Worm (Caenorhabditis elegans) whole organism, L2 larva: ENCODE results near the gene aaim-1.

Source experiments
- alr-1 ChIP-seq: fragments of 150-350 bp; optimal IDR thresholded peaks from 2 replicates; lab custom pipeline; 2014; ENCODE audit warnings: missing biosample characterization, missing genetic modification characterization
- gmeb-1 ChIP-seq: fragments of 150-350 bp; optimal IDR thresholded peaks from 2 replicates; lab custom pipeline; 2014; ENCODE audit warnings: missing biosample characterization, missing genetic modification characterization
- nhr-12 ChIP-seq: fragments of 150-350 bp; optimal IDR thresholded peaks from 2 replicates; lab custom pipeline; 2014; ENCODE audit warnings: missing biosample characterization, missing genetic modification characterization

- no peak for TF ChIP-seq nhr-12 (tag; lab: Kevin White, UChicago)
- TF ChIP-seq gmeb-1 = no peak
- no peak for TF ChIP-seq alr-1 (tag; lab: Kevin White, UChicago)
These were observed 19.5 kb downstream of the aaim-1 start, which contains the start of gene T14E8.2 for ce11 chrX:6542692-6543091.
